Fruit fly (Drosophila melanogaster) whole organism, embryonic: ENCODE data around the gene Mo25.

ENCODE experiments used
- CG12744 ChIP-seq: fragments of 200-800 bp; sonication (Bioruptor generic); optimal IDR thresholded peaks from 2 replicates; lab custom pipeline; 2016; ENCODE audit warnings: missing biosample characterization, missing genetic modification characterization
- Fer2 ChIP-seq: fragments of 200-800 bp; sonication (Bioruptor generic); optimal IDR thresholded peaks from 2 replicates; lab custom pipeline; 2018; ENCODE audit warnings: missing biosample characterization, mild to moderate bottlenecking, missing genetic modification characterization, moderate library complexity
- gem ChIP-seq: fragments of 200-800 bp; sonication (Bioruptor generic); optimal IDR thresholded peaks from 2 replicates; lab custom pipeline; 2019; ENCODE audit warnings: missing biosample characterization, mild to moderate bottlenecking, missing genetic modification characterization, moderate library complexity
- lola ChIP-seq, 3 experiments: fragments of >200 bp in 2 of 3; fragments of 200-800 bp in 1 of 3; sonication (Bioruptor generic) in 1 of 3; optimal IDR thresholded peaks; 2 replicates each; lab custom pipeline; 2017 to 2019; ENCODE audit warnings: missing biosample characterization in 3 of 3, missing genetic modification characterization in 3 of 3, mild to moderate bottlenecking in 1 of 3, moderate library complexity in 1 of 3
- tup ChIP-seq: fragments of 200-800 bp; sonication (Bioruptor generic); optimal IDR thresholded peaks from 2 replicates; lab custom pipeline; 2016; ENCODE audit warnings: missing biosample characterization, mild to moderate bottlenecking, missing genetic modification characterization, moderate library complexity

DNA sequence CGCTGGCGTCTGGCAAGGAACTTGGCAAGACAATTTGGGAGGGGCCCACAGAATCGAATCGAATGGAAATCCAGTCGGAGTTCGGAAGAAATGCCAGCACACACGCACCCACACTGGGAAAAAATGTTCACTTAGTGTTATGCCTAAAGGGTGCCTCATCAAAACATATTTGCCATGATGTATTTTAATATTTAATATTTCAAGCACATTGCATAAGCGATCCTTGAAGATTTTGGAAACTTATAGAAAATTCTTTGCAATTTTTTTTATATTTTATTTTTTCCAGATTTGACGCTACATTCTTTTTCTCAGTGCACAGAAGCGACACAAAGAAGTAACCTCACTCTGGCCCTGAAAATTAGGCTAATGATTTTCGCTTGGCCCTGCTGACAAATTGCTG is 49.2 kb downstream of the Mo25 start:
- TF ChIP-seq gem (tag; lab: Kevin White, UChicago): peak; percentile 30
- TF ChIP-seq tup (GFP tag; lab: Kevin White, UChicago): no peak
- no peak for TF ChIP-seq CG12744 (GFP tag; lab: Kevin White, UChicago)
- TF ChIP-seq lola (GFP tag; optimal IDR thresholded peaks at IDR 0.05; lab: Kevin White, UChicago): peak in 1 of 3 experiments; percentile 21
- TF ChIP-seq Fer2: no peak
